Worm (Caenorhabditis elegans): ENCODE data around the gene cht-4.

cht-4 gene

DNA sequence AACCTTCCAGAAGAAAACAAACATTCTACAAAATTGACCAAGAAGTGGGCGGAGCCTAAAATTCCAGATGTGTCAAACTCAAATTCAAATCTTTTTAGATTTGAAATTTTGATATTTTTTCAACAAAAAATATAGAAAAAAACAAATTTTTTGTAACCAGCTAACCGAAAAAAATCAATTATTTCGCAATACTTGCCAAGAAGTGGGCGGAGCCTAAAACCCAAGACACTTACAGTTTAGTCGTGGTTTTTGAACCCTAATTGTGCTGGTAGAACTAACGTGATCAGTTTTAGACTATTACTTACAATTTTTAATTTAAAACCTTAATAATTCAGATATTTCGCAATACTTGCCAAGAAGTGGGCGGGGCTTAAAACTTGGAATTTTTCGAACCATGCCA lies 16.0 kb upstream of the cht-4 start:
- no peak for TF ChIP-seq W03F9.2 (tag; optimal IDR thresholded peaks at IDR 0.05)
- no peak for TF ChIP-seq dao-5 (tag; optimal IDR thresholded peaks at IDR 0.05)
- TF ChIP-seq him-1 (tag; optimal IDR thresholded peaks at IDR 0.05) = no peak

ce11 chrIII:1668519-1668918 lies 11.2 kb upstream of the cht-4 start, which contains the start of gene glb-30:
Gene glb-30, minus strand, starts transcription at chrIII:1668619.
- TF ChIP-seq dao-5 (tag; optimal IDR thresholded peaks at IDR 0.05) (no peak), W03F9.2 (tag; optimal IDR thresholded peaks at IDR 0.05) (no peak), him-1 (tag; optimal IDR thresholded peaks at IDR 0.05) (no peak)

ce11 chrIII:1666893-1667292 lies 9.6 kb upstream of the cht-4 start:
- TF ChIP-seq him-1 (tag; optimal IDR thresholded peaks at IDR 0.05) (no peak), W03F9.2 (tag; optimal IDR thresholded peaks at IDR 0.05) (no peak), dao-5 (tag; optimal IDR thresholded peaks at IDR 0.05) (no peak)

ce11 chrIII:1665799-1666308 lies 8.6 kb upstream of the cht-4 start, which contains the start of gene Y22D7AR.3:
Gene Y22D7AR.3, minus strand, starts transcription at chrIII:1665849.
- TF ChIP-seq W03F9.2 (tag; optimal IDR thresholded peaks at IDR 0.05) (no peak), him-1 (tag; optimal IDR thresholded peaks at IDR 0.05) (no peak), dao-5 (tag; optimal IDR thresholded peaks at IDR 0.05) (no peak)

- TF ChIP-seq dao-5 (tag; optimal IDR thresholded peaks at IDR 0.05) = no peak
- no peak for TF ChIP-seq him-1 (tag; optimal IDR thresholded peaks at IDR 0.05)
- no peak for TF ChIP-seq W03F9.2 (tag; optimal IDR thresholded peaks at IDR 0.05)
These were observed 8.1 kb upstream of the cht-4 start for ce11 chrIII:1665373-1665772.

ce11 chrIII:1664761-1665266 lies 7.5 kb upstream of the cht-4 start, which contains the start of gene Y22D7AL.16:
Gene Y22D7AL.16, minus strand, starts transcription at chrIII:1665216.
- TF ChIP-seq him-1 (tag; optimal IDR thresholded peaks at IDR 0.05) (no peak), W03F9.2 (tag; optimal IDR thresholded peaks at IDR 0.05) (no peak), dao-5 (tag; optimal IDR thresholded peaks at IDR 0.05) (no peak)

DNA sequence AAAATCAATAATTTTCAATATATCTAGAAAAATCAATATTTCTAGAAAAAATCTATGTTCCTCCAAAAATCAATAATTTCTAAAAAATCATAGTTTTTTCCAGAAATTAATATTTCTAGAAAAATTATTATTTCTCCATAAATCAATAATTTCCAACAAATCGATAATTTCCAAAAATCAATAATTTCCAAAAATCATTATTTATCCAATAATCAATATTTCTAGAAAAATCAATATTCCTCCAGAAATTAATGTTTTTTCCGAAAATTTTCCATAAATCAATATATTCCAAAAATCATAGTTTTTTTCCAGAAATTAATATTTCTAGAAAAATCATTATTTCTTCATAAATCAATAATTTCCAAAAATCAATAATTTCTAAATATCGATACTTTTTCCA lies 5.8 kb upstream of the cht-4 start:
- no peak for TF ChIP-seq him-1 (tag; optimal IDR thresholded peaks at IDR 0.05)
- no peak for TF ChIP-seq dao-5 (tag; optimal IDR thresholded peaks at IDR 0.05)
- no peak for TF ChIP-seq W03F9.2 (tag; optimal IDR thresholded peaks at IDR 0.05)

ce11 chrIII:1662405-1662804 lies 5.1 kb upstream of the cht-4 start:
- TF ChIP-seq W03F9.2 (tag; optimal IDR thresholded peaks at IDR 0.05) = no peak
- no peak for TF ChIP-seq him-1 (tag; optimal IDR thresholded peaks at IDR 0.05)
- no peak for TF ChIP-seq dao-5 (tag; optimal IDR thresholded peaks at IDR 0.05)

- TF ChIP-seq him-1 (tag; optimal IDR thresholded peaks at IDR 0.05) (no peak), W03F9.2 (tag; optimal IDR thresholded peaks at IDR 0.05) (no peak), dao-5 (tag; optimal IDR thresholded peaks at IDR 0.05) (no peak)
These were observed 3.8 kb upstream of the cht-4 start for ce11 chrIII:1661031-1661430.

DNA sequence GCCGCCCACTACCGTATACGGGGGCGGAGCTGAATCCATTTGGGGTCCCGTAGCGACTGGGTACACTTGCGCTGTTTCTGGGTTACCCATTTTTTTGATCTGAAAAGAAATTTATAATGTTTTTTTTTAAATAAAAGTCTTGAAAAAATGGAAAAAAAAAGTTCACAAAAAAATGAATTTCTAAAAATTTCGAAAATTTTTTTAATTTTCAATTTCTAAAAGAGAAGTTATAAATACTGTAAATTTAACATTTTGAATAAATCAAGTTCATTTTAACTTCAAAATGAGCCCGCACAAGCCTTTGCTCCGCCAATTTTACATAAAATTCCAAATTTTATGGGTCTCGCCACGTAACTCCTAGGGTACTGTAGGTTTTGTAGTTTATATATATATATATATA lies 2.5 kb upstream of the cht-4 start, which contains the start of gene Y22D7AL.15:
Y22D7AL.15 (minus strand) TSS at position 101 of the 400 bp plus-strand sequence.
- TF ChIP-seq him-1 (tag; optimal IDR thresholded peaks at IDR 0.05) (no peak), dao-5 (tag; optimal IDR thresholded peaks at IDR 0.05) (no peak), W03F9.2 (tag; optimal IDR thresholded peaks at IDR 0.05) (no peak)

DNA sequence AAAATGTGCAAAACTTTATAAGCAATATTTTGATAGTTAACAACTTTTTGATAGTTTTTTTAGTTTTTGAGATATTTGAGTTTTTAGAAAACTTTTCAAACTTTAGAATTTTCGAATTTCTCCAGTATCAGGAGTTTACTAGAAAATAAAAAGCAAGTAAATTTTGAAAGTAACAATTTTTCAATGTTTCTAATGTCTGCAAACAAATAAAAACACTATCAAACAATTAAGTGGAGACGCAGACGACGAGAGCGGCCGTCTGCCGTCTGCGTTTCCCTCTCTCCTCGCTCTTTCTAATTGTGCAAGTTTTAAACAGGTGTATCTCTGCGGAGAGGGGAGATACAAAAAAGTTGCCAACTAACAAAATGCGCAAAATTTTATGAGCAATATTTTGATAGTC lies 4.4 kb downstream of the cht-4 start:
- TF ChIP-seq dao-5 (tag; optimal IDR thresholded peaks at IDR 0.05) = no peak
- TF ChIP-seq him-1 (tag; optimal IDR thresholded peaks at IDR 0.05) = no peak
- TF ChIP-seq W03F9.2 (tag; optimal IDR thresholded peaks at IDR 0.05) = no peak

- TF ChIP-seq him-1 (tag; optimal IDR thresholded peaks at IDR 0.05) (no peak), dao-5 (tag; optimal IDR thresholded peaks at IDR 0.05) (no peak), W03F9.2 (tag; optimal IDR thresholded peaks at IDR 0.05) (no peak)
These were observed 5.1 kb downstream of the cht-4 start, which contains the start of gene Y22D7AL.1 for ce11 chrIII:1652181-1652580. Gene Y22D7AL.1, plus strand, starts transcription at chrIII:1652481.

ce11 chrIII:1641163-1641562 lies 16.1 kb downstream of the cht-4 start, which contains the start of gene Y22D7AL.3:
Gene Y22D7AL.3, plus strand, starts transcription at chrIII:1641463.
- no peak for TF ChIP-seq W03F9.2 (tag; optimal IDR thresholded peaks at IDR 0.05)
- TF ChIP-seq him-1 (tag; optimal IDR thresholded peaks at IDR 0.05) = no peak
- no peak for TF ChIP-seq dao-5 (tag; optimal IDR thresholded peaks at IDR 0.05)

ce11 chrIII:1638345-1638744 lies 18.9 kb downstream of the cht-4 start:
- TF ChIP-seq W03F9.2 (tag; optimal IDR thresholded peaks at IDR 0.05) = no peak
- no peak for TF ChIP-seq dao-5 (tag; optimal IDR thresholded peaks at IDR 0.05)
- TF ChIP-seq him-1 (tag; optimal IDR thresholded peaks at IDR 0.05) = no peak

ce11 chrIII:1634270-1634669 lies 23.0 kb downstream of the cht-4 start, which contains the start of gene Y22D7AL.11:
Gene Y22D7AL.11, minus strand, starts transcription at chrIII:1634370.
- no peak for TF ChIP-seq dao-5 (tag; optimal IDR thresholded peaks at IDR 0.05)
- TF ChIP-seq him-1 (tag; optimal IDR thresholded peaks at IDR 0.05) = no peak
- no peak for TF ChIP-seq W03F9.2 (tag; optimal IDR thresholded peaks at IDR 0.05)

All from whole organism, L4/young adult.